Fruit fly (Drosophila melanogaster): ENCODE data around the gene CG12310.

The CG12310 gene

DNA sequence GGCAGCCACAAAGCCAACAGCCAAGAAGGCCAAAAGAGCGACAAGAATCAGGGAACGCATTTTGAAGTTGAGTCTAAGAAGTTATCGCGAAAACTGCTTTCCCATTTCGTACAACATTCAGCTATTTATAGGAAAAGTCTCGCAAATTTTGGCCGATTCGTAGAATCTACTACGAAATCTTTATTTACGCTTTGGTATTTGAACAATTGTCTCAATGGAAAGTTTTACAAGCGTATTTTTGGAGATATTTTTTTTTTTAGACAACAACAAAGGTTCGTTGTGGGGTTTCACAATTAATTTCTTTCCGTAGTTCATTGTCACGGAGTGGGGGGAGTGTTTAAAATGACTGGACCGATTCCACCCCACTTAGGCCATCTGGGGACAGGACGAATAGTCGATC, at the start of gene CG12310:
Gene CG12310, minus strand, starts transcription at position 101 of the 400 bp plus-strand sequence.
- TF ChIP-seq Ets21C (GFP tag; optimal IDR thresholded peaks at IDR 0.05), result no peak
- TF ChIP-seq CG4318 (GFP tag; optimal IDR thresholded peaks at IDR 0.05), result no peak
- TF ChIP-seq Eip75B (GFP tag; optimal IDR thresholded peaks at IDR 0.05), result no peak
- TF ChIP-seq CG3919 (GFP tag; optimal IDR thresholded peaks at IDR 0.05), result no peak
- no peak for TF ChIP-seq Sox102F (GFP tag; optimal IDR thresholded peaks at IDR 0.05)
- TF ChIP-seq dsx (GFP tag; optimal IDR thresholded peaks at IDR 0.05; ENCODE audit: poor library complexity, severe bottlenecking), result no peak
- no peak for TF ChIP-seq CG11294 (GFP tag; IDR thresholded peaks at IDR 0.05)
- no peak for TF ChIP-seq CG9139 (GFP tag; optimal IDR thresholded peaks at IDR 0.05)
- no peak for TF ChIP-seq CG10669 (GFP tag; optimal IDR thresholded peaks at IDR 0.05)
- no peak for TF ChIP-seq Smox (GFP tag; optimal IDR thresholded peaks at IDR 0.05)
- TF ChIP-seq cyc (GFP tag; optimal IDR thresholded peaks at IDR 0.05), result no peak
- TF ChIP-seq CG8632 (GFP tag; optimal IDR thresholded peaks at IDR 0.05), result no peak
- no peak for TF ChIP-seq Sox15 (GFP tag; optimal IDR thresholded peaks at IDR 0.05)
- TF ChIP-seq fd85E (GFP tag; optimal IDR thresholded peaks at IDR 0.05), result no peak
- TF ChIP-seq fd59A (GFP tag; optimal IDR thresholded peaks at IDR 0.05), result no peak
- TF ChIP-seq ss (GFP tag; optimal IDR thresholded peaks at IDR 0.05), result no peak
- TF ChIP-seq CG32006 (GFP tag; optimal IDR thresholded peaks at IDR 0.05), result no peak
- no peak for TF ChIP-seq Gug (GFP tag; IDR thresholded peaks at IDR 0.05)
- no peak for TF ChIP-seq CG16779 (tag; optimal IDR thresholded peaks at IDR 0.05)

DNA sequence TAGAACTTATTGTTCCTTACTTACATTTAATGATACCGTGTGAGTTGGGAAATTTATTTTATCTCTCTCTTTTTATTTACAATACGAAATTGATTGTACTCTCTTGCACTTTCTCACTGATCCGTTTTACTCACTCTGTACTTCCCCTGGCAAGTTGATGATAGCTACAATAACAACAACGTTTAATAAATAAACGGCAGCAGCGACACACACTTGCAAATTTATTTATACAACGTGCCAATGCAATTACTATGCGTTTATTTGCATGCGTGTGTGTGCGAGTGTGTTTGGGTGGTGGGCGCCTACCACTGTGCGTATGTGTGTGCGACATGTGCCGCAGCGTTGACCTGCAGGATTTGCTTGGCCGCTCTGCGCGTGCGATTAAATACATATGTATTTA, 48.9 kb upstream of the CG12310 start:
- TF ChIP-seq vri (GFP tag; optimal IDR thresholded peaks at IDR 0.05) (no peak), salr (GFP tag; optimal IDR thresholded peaks at IDR 0.05) (no peak), ss (GFP tag; optimal IDR thresholded peaks at IDR 0.05) (no peak), Hr4 (GFP tag; optimal IDR thresholded peaks at IDR 0.05) (no peak), Eip78C (GFP tag) (peak; percentile 38), svp (GFP tag) (peak; percentile 88), CG3919 (GFP tag; optimal IDR thresholded peaks at IDR 0.05) (no peak), dac (GFP tag; optimal IDR thresholded peaks at IDR 0.05) (no peak), CG6163 (GFP tag; IDR thresholded peaks at IDR 0.05) (no peak), topi (GFP tag; optimal IDR thresholded peaks at IDR 0.05) (no peak), CG32006 (GFP tag; optimal IDR thresholded peaks at IDR 0.05) (peak; percentile 23), OdsH (GFP tag; optimal IDR thresholded peaks at IDR 0.05) (no peak), Sox15 (GFP tag; optimal IDR thresholded peaks at IDR 0.05) (no peak), Blimp-1 (GFP tag; optimal IDR thresholded peaks at IDR 0.05) (no peak), CG31627 (GFP tag; optimal IDR thresholded peaks at IDR 0.05) (no peak), CG10631 (GFP tag; optimal IDR thresholded peaks at IDR 0.05) (no peak), Gug (GFP tag; IDR thresholded peaks at IDR 0.05) (no peak)

DNA sequence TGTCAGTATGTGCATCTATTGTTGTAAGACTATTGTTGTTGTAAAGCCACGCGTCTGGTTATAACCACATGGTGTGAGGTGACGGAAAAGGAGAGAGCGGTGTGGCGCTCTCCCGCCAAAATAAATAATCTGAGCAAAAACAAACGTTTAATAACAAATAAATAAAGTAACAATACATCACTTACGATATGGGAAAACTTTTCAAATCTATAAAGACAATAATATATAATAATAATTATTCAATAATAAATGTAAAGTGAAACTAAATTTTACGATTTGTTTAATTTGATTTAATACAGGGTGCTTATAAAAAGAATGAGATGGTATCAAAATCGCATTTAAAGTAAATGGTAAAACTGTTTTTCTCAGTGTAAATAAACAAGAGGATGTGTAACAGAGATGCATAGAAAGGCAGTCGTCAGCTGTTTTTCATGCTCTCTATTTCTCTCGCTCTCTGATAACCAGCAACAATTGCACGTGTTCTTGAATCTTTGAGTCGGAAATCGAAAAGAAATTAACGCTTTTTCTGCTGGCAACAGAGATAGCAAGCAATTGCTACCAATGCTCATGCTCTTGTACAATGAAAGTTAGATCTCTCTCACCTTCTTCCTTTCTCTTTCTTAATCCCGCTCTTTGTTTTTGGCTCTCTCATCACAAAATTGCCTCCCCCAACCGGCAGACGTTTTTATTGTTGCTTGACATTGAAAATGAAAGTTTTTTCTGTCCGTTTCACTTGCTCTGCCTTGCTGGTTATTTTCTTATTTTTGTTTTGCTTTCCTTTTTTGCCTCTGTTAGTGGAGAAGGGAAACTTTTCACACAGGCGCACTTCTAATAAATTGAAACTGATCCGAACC, 48.3 kb upstream of the CG12310 start:
- TF ChIP-seq CG9139 (GFP tag; optimal IDR thresholded peaks at IDR 0.05) (peak; percentile 56), fd59A (GFP tag; optimal IDR thresholded peaks at IDR 0.05) (no peak), vri (GFP tag; optimal IDR thresholded peaks at IDR 0.05) (peak; percentile 3), CG11294 (GFP tag; IDR thresholded peaks at IDR 0.05) (peak; percentile 67), acj6 (GFP tag; optimal IDR thresholded peaks at IDR 0.05) (peak; percentile 63), Sox15 (GFP tag; optimal IDR thresholded peaks at IDR 0.05) (no peak), CG8632 (GFP tag; optimal IDR thresholded peaks at IDR 0.05) (peak; percentile 76), CG6854 (GFP tag; optimal IDR thresholded peaks at IDR 0.05) (peak; percentile 23), lz (GFP tag; optimal IDR thresholded peaks at IDR 0.05) (peak; percentile 52), CG10631 (GFP tag; optimal IDR thresholded peaks at IDR 0.05) (peak; percentile 86), Hr39 (GFP tag; optimal IDR thresholded peaks at IDR 0.05) (no peak), CG8119 (GFP tag; IDR thresholded peaks at IDR 0.05) (peak; percentile 96), salr (GFP tag; optimal IDR thresholded peaks at IDR 0.05) (peak in 1 of 2 experiments; percentile 84), esn (GFP tag; optimal IDR thresholded peaks at IDR 0.05) (peak; percentile 64), achi (GFP tag; optimal IDR thresholded peaks at IDR 0.05) (peak; percentile 73), CG8319 (GFP tag; optimal IDR thresholded peaks at IDR 0.05) (peak; percentile 62), fd85E (GFP tag; optimal IDR thresholded peaks at IDR 0.05) (peak; percentile 55), Hr4 (GFP tag; optimal IDR thresholded peaks at IDR 0.05) (peak; percentile 43), CG15336 (GFP tag; IDR thresholded peaks at IDR 0.05) (peak; percentile 95), Ets21C (GFP tag; optimal IDR thresholded peaks at IDR 0.05) (no peak), Ets96B (tag; optimal IDR thresholded peaks at IDR 0.05) (peak; percentile 74), svp (GFP tag) (peak; percentile 70), net (GFP tag; optimal IDR thresholded peaks at IDR 0.05) (peak; percentile 71), OdsH (GFP tag; optimal IDR thresholded peaks at IDR 0.05) (peak; percentile 70), Met (GFP tag; optimal IDR thresholded peaks at IDR 0.05) (peak; percentile 48), dsx (GFP tag; optimal IDR thresholded peaks at IDR 0.05; ENCODE audit: poor library complexity, severe bottlenecking) (peak; percentile 74), Hr38 (GFP tag; optimal IDR thresholded peaks at IDR 0.05) (no peak), CG6276 (GFP tag; optimal IDR thresholded peaks at IDR 0.05) (peak; percentile 91)

All from whole organism, prepupa.